Worm (Caenorhabditis elegans) whole organism, midembryonic: ENCODE data around the gene C05C10.8.

Source experiments
- T22C8.4 ChIP-seq: fragments of 200-800 bp; sonication (Bioruptor generic); IDR thresholded peaks from 2 replicates; pipeline ENCODE4 v1.3.6; 2022; ENCODE audit warnings: missing genetic modification characterization, missing compliant biosample characterization
- cog-1 ChIP-seq: sonication (generic microtip); optimal IDR thresholded peaks from 2 replicates; lab custom pipeline; 2016; ENCODE audit warnings: missing genetic modification characterization, missing compliant biosample characterization
- flt-1 ChIP-seq: fragments of 200-800 bp; sonication (Bioruptor generic); IDR thresholded peaks from 2 replicates; pipeline ENCODE4 v1.3.6; 2022; ENCODE audit warnings: missing genetic modification characterization, missing compliant biosample characterization
- klf-2 ChIP-seq: fragments of 200-800 bp; sonication (Bioruptor generic); conservative IDR thresholded peaks from 2 replicates; pipeline ENCODE4 v1.3.6; 2022; ENCODE audit warnings: missing genetic modification reagents, missing genetic modification characterization, missing compliant biosample characterization
- med-1 ChIP-seq: sonication (generic microtip); optimal IDR thresholded peaks from 2 replicates; lab custom pipeline; 2017; ENCODE audit warnings: missing genetic modification characterization, mild to moderate bottlenecking, missing compliant biosample characterization, antibody characterized with exemption, missing genetic modification reagents; ENCODE audit not compliant: insufficient read depth
- ref-1 ChIP-seq: fragments of 200-800 bp; sonication (Bioruptor generic); conservative IDR thresholded peaks from 2 replicates; pipeline ENCODE4 v1.3.6; 2022; ENCODE audit warnings: missing genetic modification reagents, missing genetic modification characterization, missing compliant biosample characterization
- tab-1 ChIP-seq: fragments of 200-800 bp; sonication (Bioruptor generic); IDR thresholded peaks from 2 replicates; pipeline ENCODE4 v1.3.6; 2022; ENCODE audit warnings: missing genetic modification characterization, missing compliant biosample characterization
- ztf-23 ChIP-seq: fragments of 200-800 bp; sonication (Bioruptor generic); IDR thresholded peaks from 2 replicates; pipeline ENCODE4 v1.3.6; 2022; ENCODE audit warnings: missing genetic modification reagents, missing genetic modification characterization, missing compliant biosample characterization
- ztf-29 ChIP-seq: fragments of 200-800 bp; sonication (Bioruptor generic); IDR thresholded peaks from 2 replicates; pipeline ENCODE4 v1.3.6; 2022; ENCODE audit warnings: missing genetic modification reagents, missing genetic modification characterization, missing compliant biosample characterization

Gene C05C10.8

ce11 chrII:9933947-9934383 is 16.2 kb upstream of the C05C10.8 start:
- TF ChIP-seq med-1 (GFP tag; lab: Kevin White, UChicago): no peak
- TF ChIP-seq cog-1 (tag; lab: Kevin White, UChicago): no peak
- no peak for TF ChIP-seq ztf-29 (GFP tag; lab: Robert Waterston, UW)
- TF ChIP-seq ztf-23: no peak
- TF ChIP-seq ref-1 (GFP tag; lab: Robert Waterston, UW): no peak

DNA sequence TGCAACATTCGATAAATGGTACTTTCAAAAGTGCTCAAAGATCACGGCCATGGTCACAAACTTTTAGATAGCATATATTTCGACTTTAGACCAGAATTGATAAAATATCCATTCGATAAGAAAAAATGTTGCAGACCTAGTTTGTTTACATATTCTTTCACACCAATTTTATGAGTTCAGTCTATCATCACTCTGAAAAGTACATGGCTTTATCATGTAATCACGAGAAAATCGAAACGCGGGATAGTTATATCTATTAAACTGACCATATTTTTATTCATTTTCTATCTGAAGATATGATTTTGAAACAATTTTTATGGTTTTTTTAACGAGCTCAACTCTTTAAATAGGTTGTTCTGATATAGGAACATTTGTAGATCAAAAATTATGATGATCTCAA is 13.7 kb upstream of the C05C10.8 start, which contains the start of gene pho-11:
Gene pho-11, plus strand, starts transcription at position 374 of the 400 bp plus-strand sequence.
- TF ChIP-seq cog-1 (tag; lab: Kevin White, UChicago) (no peak), klf-2 (GFP tag; lab: Robert Waterston, UW) (no peak), ref-1 (GFP tag; lab: Robert Waterston, UW) (no peak), tab-1 (GFP tag; lab: Robert Waterston, UW) (no peak), med-1 (GFP tag; lab: Kevin White, UChicago) (no peak), ztf-29 (GFP tag; lab: Robert Waterston, UW) (no peak), flt-1 (GFP tag; lab: Robert Waterston, UW) (no peak), T22C8.4 (GFP tag; lab: Robert Waterston, UW) (no peak), ztf-23 (no peak)

ce11 chrII:9931012-9931411 is 13.2 kb upstream of the C05C10.8 start:
- TF ChIP-seq tab-1 (GFP tag; lab: Robert Waterston, UW) (no peak), T22C8.4 (GFP tag; lab: Robert Waterston, UW) (no peak), flt-1 (GFP tag; lab: Robert Waterston, UW) (peak; percentile 5; the same call in 1 of the 2 replicates)

ce11 chrII:9928470-9928869 is 10.7 kb upstream of the C05C10.8 start:
- TF ChIP-seq ref-1 (GFP tag; lab: Robert Waterston, UW): no peak
- no peak for TF ChIP-seq tab-1 (GFP tag; lab: Robert Waterston, UW)
- TF ChIP-seq med-1 (GFP tag; lab: Kevin White, UChicago): no peak
- TF ChIP-seq cog-1 (tag; lab: Kevin White, UChicago): no peak
- no peak for TF ChIP-seq T22C8.4 (GFP tag; lab: Robert Waterston, UW)
- no peak for TF ChIP-seq ztf-23
- no peak for TF ChIP-seq flt-1 (GFP tag; lab: Robert Waterston, UW)

DNA sequence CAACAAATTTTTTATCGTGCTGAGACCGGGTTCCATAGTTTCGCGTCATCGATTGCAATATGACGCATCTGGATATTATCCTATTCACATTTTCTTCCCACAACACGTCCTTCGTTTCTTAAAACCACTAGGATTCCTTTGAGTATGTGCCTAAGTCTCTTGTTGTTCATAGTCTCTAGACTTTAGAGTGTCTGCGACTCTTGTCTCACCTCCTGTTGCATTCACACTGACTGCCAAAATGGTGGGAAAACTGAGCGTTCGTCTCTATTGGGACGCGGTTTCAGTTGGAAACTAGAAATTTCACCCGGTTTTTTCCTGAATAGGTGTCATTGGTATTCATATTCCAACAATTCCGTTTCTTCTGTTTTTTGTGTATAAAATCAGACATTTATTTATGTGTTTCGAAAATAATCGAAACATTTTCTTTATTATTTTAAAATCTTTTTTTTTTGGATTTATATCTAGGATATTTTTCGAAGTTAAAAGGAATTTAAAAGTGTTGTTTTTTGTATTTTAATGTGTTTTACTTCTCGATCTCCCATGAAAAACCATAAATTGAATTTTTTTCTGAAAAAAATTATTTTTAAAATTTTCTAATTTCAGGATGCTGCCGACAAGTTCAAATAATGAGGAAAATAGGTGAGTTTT is 3.9 kb upstream of the C05C10.8 start, which contains the start of gene C05C10.2:
Gene C05C10.2, plus strand, starts transcription at position 598 of the 648 bp plus-strand sequence.
- TF ChIP-seq ref-1 (GFP tag; lab: Robert Waterston, UW) (no peak), flt-1 (GFP tag; lab: Robert Waterston, UW) (no peak), cog-1 (tag; lab: Kevin White, UChicago) (no peak), med-1 (GFP tag; lab: Kevin White, UChicago) (no peak), ztf-29 (GFP tag; lab: Robert Waterston, UW) (no peak), T22C8.4 (GFP tag; lab: Robert Waterston, UW) (no peak), tab-1 (GFP tag; lab: Robert Waterston, UW) (no peak), klf-2 (GFP tag; lab: Robert Waterston, UW) (no peak), ztf-23 (no peak)

DNA sequence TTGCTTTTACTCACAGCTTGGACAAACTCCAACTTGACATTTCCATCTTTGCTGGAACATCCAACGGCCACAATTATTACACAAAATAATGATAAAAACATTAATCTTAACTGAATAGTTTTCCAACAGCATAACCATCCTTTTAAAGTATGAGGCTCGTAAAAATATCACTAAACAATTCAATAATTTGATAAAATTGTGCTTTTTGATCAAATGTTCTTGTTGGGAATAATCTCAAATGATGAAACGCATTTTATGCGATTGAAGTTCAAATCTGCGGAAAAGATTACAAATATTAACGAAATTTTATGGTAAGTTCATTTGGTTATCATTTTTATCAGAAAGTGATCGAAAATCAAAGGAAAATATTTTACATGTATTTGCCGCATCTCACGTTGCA is 2.7 kb upstream of the C05C10.8 start, which contains the start of gene pho-10:
Gene pho-10, minus strand, starts transcription at position 101 of the 400 bp plus-strand sequence.
- TF ChIP-seq flt-1 (GFP tag; lab: Robert Waterston, UW) (no peak), cog-1 (tag; lab: Kevin White, UChicago) (no peak), T22C8.4 (GFP tag; lab: Robert Waterston, UW) (no peak)

- no peak for TF ChIP-seq tab-1 (GFP tag; lab: Robert Waterston, UW)
- TF ChIP-seq ztf-23: no peak
- no peak for TF ChIP-seq flt-1 (GFP tag; lab: Robert Waterston, UW)
- no peak for TF ChIP-seq klf-2 (GFP tag; lab: Robert Waterston, UW)
- no peak for TF ChIP-seq T22C8.4 (GFP tag; lab: Robert Waterston, UW)
- no peak for TF ChIP-seq med-1 (GFP tag; lab: Kevin White, UChicago)
- TF ChIP-seq cog-1 (tag; lab: Kevin White, UChicago): no peak
- TF ChIP-seq ztf-29 (GFP tag; lab: Robert Waterston, UW): no peak
- TF ChIP-seq ref-1 (GFP tag; lab: Robert Waterston, UW): no peak
Measured at ce11 chrII:9916177-9916576, 1.6 kb downstream of the C05C10.8 start, which contains the start of gene F26C11.4. F26C11.4 (minus strand) TSS chrII:9916277.

- TF ChIP-seq T22C8.4 (GFP tag; lab: Robert Waterston, UW) (no peak), flt-1 (GFP tag; lab: Robert Waterston, UW) (no peak), ztf-23 (no peak), klf-2 (GFP tag; lab: Robert Waterston, UW) (no peak), ztf-29 (GFP tag; lab: Robert Waterston, UW) (no peak), tab-1 (GFP tag; lab: Robert Waterston, UW) (no peak), med-1 (GFP tag; lab: Kevin White, UChicago) (no peak), cog-1 (tag; lab: Kevin White, UChicago) (no peak), ref-1 (GFP tag; lab: Robert Waterston, UW) (no peak)
Measured at ce11 chrII:9914999-9915398, 2.8 kb downstream of the C05C10.8 start, which contains the start of gene F26C11.3. F26C11.3 (minus strand) TSS chrII:9915099.

DNA sequence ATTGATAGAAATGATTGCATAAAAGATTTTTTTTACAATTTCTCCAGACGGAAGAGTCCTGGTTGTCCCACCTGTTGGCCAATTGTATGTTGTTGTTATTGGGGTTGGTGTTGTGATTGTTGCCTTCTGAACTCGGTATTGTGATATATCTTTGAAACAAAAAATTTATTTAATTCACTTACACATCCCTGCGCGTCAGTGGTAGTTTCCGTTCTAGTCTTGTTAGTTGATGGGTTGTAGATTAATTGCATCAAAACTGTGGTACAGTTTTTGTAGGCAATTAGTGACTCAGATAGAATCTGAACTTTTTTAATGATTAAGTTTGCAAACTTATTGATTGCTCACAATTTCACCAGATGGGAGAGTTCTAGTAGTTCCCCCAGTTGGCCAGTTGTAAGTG is 13.3 kb downstream of the C05C10.8 start:
- TF ChIP-seq klf-2 (GFP tag; lab: Robert Waterston, UW) (no peak), ztf-29 (GFP tag; lab: Robert Waterston, UW) (no peak), T22C8.4 (GFP tag; lab: Robert Waterston, UW) (no peak), med-1 (GFP tag; lab: Kevin White, UChicago) (no peak), cog-1 (tag; lab: Kevin White, UChicago) (no peak)
